Worm (Caenorhabditis elegans): ENCODE results near the gene T16G12.3.

The T16G12.3 gene

ce11 chrIII:10076042-10076441 lies 25.6 kb downstream of the T16G12.3 start:
- TF ChIP-seq unc-39 (tag; optimal IDR thresholded peaks at IDR 0.05) (no peak), flh-1 (GFP tag; optimal IDR thresholded peaks at IDR 0.05) (no peak), zip-8 (tag; optimal IDR thresholded peaks at IDR 0.05) (no peak), nhr-28 (tag; optimal IDR thresholded peaks at IDR 0.05) (no peak)

ce11 chrIII:10078151-10078550 lies 27.7 kb downstream of the T16G12.3 start, which contains the start of gene T16G12.9:
TSS of gene T16G12.9 (minus strand) at chrIII:10078251.
- TF ChIP-seq nhr-28 (tag; optimal IDR thresholded peaks at IDR 0.05) = no peak
- TF ChIP-seq zip-8 (tag; optimal IDR thresholded peaks at IDR 0.05) = no peak
- TF ChIP-seq hlh-1 (tag; optimal IDR thresholded peaks at IDR 0.05) = no peak
- TF ChIP-seq nhr-76 (tag; optimal IDR thresholded peaks at IDR 0.05) = no peak
- TF ChIP-seq bed-3 (GFP tag; optimal IDR thresholded peaks at IDR 0.05) = no peak
- TF ChIP-seq cnd-1 (tag; optimal IDR thresholded peaks at IDR 0.05) = no peak
- TF ChIP-seq nhr-237 (tag; optimal IDR thresholded peaks at IDR 0.05) = no peak
- TF ChIP-seq mep-1 (tag; optimal IDR thresholded peaks at IDR 0.05) = no peak
- no peak for TF ChIP-seq drap-1 (GFP tag; optimal IDR thresholded peaks at IDR 0.05)
- no peak for TF ChIP-seq mls-2 (tag; optimal IDR thresholded peaks at IDR 0.05)
- no peak for TF ChIP-seq M03D4.4 (tag; optimal IDR thresholded peaks at IDR 0.05)
- no peak for TF ChIP-seq unc-39 (tag; optimal IDR thresholded peaks at IDR 0.05)
- TF ChIP-seq unc-62 (GFP tag; optimal IDR thresholded peaks at IDR 0.05) = no peak
- TF ChIP-seq mab-5 (tag; optimal IDR thresholded peaks at IDR 0.05) = no peak
- no peak for TF ChIP-seq ceh-39 (tag; optimal IDR thresholded peaks at IDR 0.05)
- TF ChIP-seq ces-1 (GFP tag; optimal IDR thresholded peaks at IDR 0.05) = no peak
- no peak for TF ChIP-seq lsy-2 (tag; optimal IDR thresholded peaks at IDR 0.05)
- TF ChIP-seq nhr-12 (tag; optimal IDR thresholded peaks at IDR 0.05) = no peak
- no peak for TF ChIP-seq ceh-43 (GFP tag; optimal IDR thresholded peaks at IDR 0.05)
- no peak for TF ChIP-seq sptf-1 (tag; optimal IDR thresholded peaks at IDR 0.05)

- TF ChIP-seq sem-2 (GFP tag; optimal IDR thresholded peaks at IDR 0.05) = no peak
- no peak for TF ChIP-seq M03D4.4 (tag; optimal IDR thresholded peaks at IDR 0.05)
- TF ChIP-seq snpc-4 (tag; optimal IDR thresholded peaks at IDR 0.05) = no peak
These were observed 28.4 kb downstream of the T16G12.3 start for ce11 chrIII:10078784-10079183.

ce11 chrIII:10083242-10083641 lies 32.8 kb downstream of the T16G12.3 start, which contains the start of gene T16H12.3:
TSS of gene T16H12.3 (minus strand) at chrIII:10083292.
- TF ChIP-seq mab-5 (tag; optimal IDR thresholded peaks at IDR 0.05) (no peak), ceh-43 (GFP tag; optimal IDR thresholded peaks at IDR 0.05) (no peak), nhr-12 (tag; optimal IDR thresholded peaks at IDR 0.05) (no peak), ham-2 (GFP tag; optimal IDR thresholded peaks at IDR 0.05) (no peak), hlh-1 (tag; optimal IDR thresholded peaks at IDR 0.05) (no peak), mls-2 (tag; optimal IDR thresholded peaks at IDR 0.05) (no peak), lin-32 (GFP tag; optimal IDR thresholded peaks at IDR 0.05) (no peak), lsy-2 (tag; optimal IDR thresholded peaks at IDR 0.05) (no peak), cnd-1 (tag; optimal IDR thresholded peaks at IDR 0.05) (no peak), ceh-83 (GFP tag; optimal IDR thresholded peaks at IDR 0.05) (no peak), unc-39 (tag; optimal IDR thresholded peaks at IDR 0.05) (no peak), pha-4 (tag; optimal IDR thresholded peaks at IDR 0.05) (no peak), nhr-2 (tag; optimal IDR thresholded peaks at IDR 0.05) (no peak), zip-8 (tag; optimal IDR thresholded peaks at IDR 0.05) (no peak), elt-3 (tag; optimal IDR thresholded peaks at IDR 0.05) (no peak), M03D4.4 (tag; optimal IDR thresholded peaks at IDR 0.05) (no peak)

ce11 chrIII:10085103-10085502 lies 34.7 kb downstream of the T16G12.3 start, which contains the start of gene T16H12.13:
TSS of gene T16H12.13 (plus strand) at chrIII:10085403.
- no peak for TF ChIP-seq drap-1 (GFP tag; optimal IDR thresholded peaks at IDR 0.05)

- no peak for TF ChIP-seq nhr-237 (tag; optimal IDR thresholded peaks at IDR 0.05)
- TF ChIP-seq tbx-8 (GFP tag; optimal IDR thresholded peaks at IDR 0.05) = no peak
- no peak for TF ChIP-seq cnd-1 (tag; optimal IDR thresholded peaks at IDR 0.05)
- no peak for TF ChIP-seq M03D4.4 (tag; optimal IDR thresholded peaks at IDR 0.05)
- no peak for TF ChIP-seq drap-1 (GFP tag; optimal IDR thresholded peaks at IDR 0.05)
- no peak for TF ChIP-seq ham-2 (GFP tag; optimal IDR thresholded peaks at IDR 0.05)
- no peak for TF ChIP-seq ces-1 (GFP tag; optimal IDR thresholded peaks at IDR 0.05)
- TF ChIP-seq ztf-11 (tag; optimal IDR thresholded peaks at IDR 0.05) = no peak
- no peak for TF ChIP-seq elt-3 (tag; optimal IDR thresholded peaks at IDR 0.05)
- TF ChIP-seq ceh-83 (GFP tag; optimal IDR thresholded peaks at IDR 0.05) = no peak
- no peak for TF ChIP-seq blmp-1 (tag; optimal IDR thresholded peaks at IDR 0.05)
These were observed 35.2 kb downstream of the T16G12.3 start for ce11 chrIII:10085574-10085973.
